Worm (Caenorhabditis elegans) whole organism, L2 larva: ENCODE results near the gene B0303.7.
A peak's percentile ranks its signal among the peaks of the same experiment; 100 is the strongest.

Source experiments
- C34F6.9 ChIP-seq: fragments of 150-350 bp; optimal IDR thresholded peaks from 2 replicates; lab custom pipeline; 2014; ENCODE audit warnings: missing biosample characterization, missing genetic modification characterization
- F13H6.1 ChIP-seq: sonication (generic microtip); optimal IDR thresholded peaks from 2 replicates; lab custom pipeline; 2016; ENCODE audit warnings: missing genetic modification characterization, missing compliant biosample characterization
- R02D3.7 ChIP-seq: fragments of 150-350 bp; optimal IDR thresholded peaks from 2 replicates; lab custom pipeline; 2014; ENCODE audit warnings: missing biosample characterization, missing genetic modification characterization
- Y55F3AM.14 ChIP-seq: fragments of 200-800 bp; sonication (Bioruptor generic); optimal IDR thresholded peaks from 2 replicates; lab custom pipeline; 2018; ENCODE audit warnings: mild to moderate bottlenecking, missing genetic modification characterization, missing compliant biosample characterization
- ZK546.5 ChIP-seq: sonication (generic microtip); optimal IDR thresholded peaks from 2 replicates; lab custom pipeline; 2017; ENCODE audit warnings: missing biosample characterization, missing genetic modification characterization
- alr-1 ChIP-seq: fragments of 150-350 bp; optimal IDR thresholded peaks from 2 replicates; lab custom pipeline; 2014; ENCODE audit warnings: missing biosample characterization, missing genetic modification characterization
- aly-2 ChIP-seq: fragments of 150-350 bp; optimal IDR thresholded peaks from 2 replicates; lab custom pipeline; 2014; ENCODE audit warnings: missing biosample characterization, missing genetic modification characterization
- ama-1 ChIP-seq: fragments of 150-350 bp; optimal IDR thresholded peaks from 2 replicates; lab custom pipeline; 2018; ENCODE audit warnings: inconsistent platforms
- blmp-1 ChIP-seq: sonication (generic microtip); optimal IDR thresholded peaks from 2 replicates; lab custom pipeline; 2017; ENCODE audit warnings: missing genetic modification characterization, mild to moderate bottlenecking, missing compliant biosample characterization, antibody characterized with exemption, moderate library complexity; ENCODE audit not compliant: insufficient read depth
- ceh-16 ChIP-seq: fragments of 150-350 bp; optimal IDR thresholded peaks from 2 replicates; lab custom pipeline; 2014; ENCODE audit warnings: missing biosample characterization, missing genetic modification characterization
- ceh-82 ChIP-seq: fragments of 150-350 bp; optimal IDR thresholded peaks from 2 replicates; lab custom pipeline; 2014; ENCODE audit warnings: missing biosample characterization, missing genetic modification characterization
- crh-2 ChIP-seq: sonication (generic microtip); optimal IDR thresholded peaks from 2 replicates; lab custom pipeline; 2017; ENCODE audit warnings: missing biosample characterization, missing genetic modification characterization
- dmd-4 ChIP-seq: sonication (generic microtip); optimal IDR thresholded peaks from 2 replicates; lab custom pipeline; 2017; ENCODE audit warnings: missing biosample characterization, missing genetic modification characterization
- egl-27 ChIP-seq: sonication (generic microtip); optimal IDR thresholded peaks from 3 replicates; lab custom pipeline; 2017; ENCODE audit warnings: missing biosample characterization, missing genetic modification reagents, missing genetic modification characterization
- elt-1 ChIP-seq: fragments of 150-350 bp; optimal IDR thresholded peaks from 2 replicates; lab custom pipeline; 2014; ENCODE audit warnings: missing biosample characterization, missing genetic modification characterization
- elt-3 ChIP-seq: sonication (generic microtip); optimal IDR thresholded peaks from 2 replicates; lab custom pipeline; 2017; ENCODE audit warnings: missing biosample characterization, missing genetic modification characterization
- fos-1 ChIP-seq: fragments of 150-350 bp; optimal IDR thresholded peaks from 2 replicates; lab custom pipeline; 2014; ENCODE audit warnings: missing biosample characterization, missing genetic modification characterization
- gmeb-1 ChIP-seq: fragments of 150-350 bp; optimal IDR thresholded peaks from 2 replicates; lab custom pipeline; 2014; ENCODE audit warnings: missing biosample characterization, missing genetic modification characterization
- lin-11 ChIP-seq: fragments of 150-350 bp; sonication (generic microtip); optimal IDR thresholded peaks from 2 replicates; lab custom pipeline; 2014; ENCODE audit warnings: missing biosample characterization, missing genetic modification characterization, inconsistent platforms, mixed read lengths
- lin-13 ChIP-seq: fragments of 150-350 bp; optimal IDR thresholded peaks from 2 replicates; lab custom pipeline; 2014; ENCODE audit warnings: missing biosample characterization, missing genetic modification reagents, missing genetic modification characterization
- lin-39 ChIP-seq: fragments of 150-350 bp; optimal IDR thresholded peaks from 2 replicates; lab custom pipeline; 2014; ENCODE audit warnings: missing biosample characterization, missing genetic modification reagents, missing genetic modification characterization
- lsy-2 ChIP-seq, 2 experiments: fragments of 150-350 bp in 1 of 2; sonication (generic microtip) in 1 of 2; optimal IDR thresholded peaks; 2 replicates each; lab custom pipeline; 2014 to 2017; ENCODE audit warnings: missing biosample characterization in 2 of 2, missing genetic modification characterization in 2 of 2
- mab-5 ChIP-seq: fragments of 150-350 bp; optimal IDR thresholded peaks from 2 replicates; lab custom pipeline; 2014; ENCODE audit warnings: missing biosample characterization, missing genetic modification characterization
- mbf-1 ChIP-seq: sonication (generic microtip); optimal IDR thresholded peaks from 2 replicates; lab custom pipeline; 2017; ENCODE audit warnings: missing biosample characterization, missing genetic modification characterization
- mdl-1 ChIP-seq, 2 experiments: fragments of 150-350 bp in 1 of 2; sonication (generic microtip) in 1 of 2; optimal IDR thresholded peaks; 2 replicates each; lab custom pipeline; 2017; ENCODE audit warnings: missing biosample characterization in 2 of 2, missing genetic modification characterization in 2 of 2
- nhr-10 ChIP-seq: sonication (generic microtip); optimal IDR thresholded peaks from 2 replicates; lab custom pipeline; 2017; ENCODE audit warnings: missing biosample characterization, missing genetic modification characterization
- nhr-11 ChIP-seq: fragments of 150-350 bp; optimal IDR thresholded peaks from 2 replicates; lab custom pipeline; 2014; ENCODE audit warnings: missing biosample characterization, missing genetic modification characterization
- nhr-12 ChIP-seq: fragments of 150-350 bp; optimal IDR thresholded peaks from 2 replicates; lab custom pipeline; 2014; ENCODE audit warnings: missing biosample characterization, missing genetic modification characterization
- nhr-129 ChIP-seq: fragments of 150-350 bp; optimal IDR thresholded peaks from 2 replicates; lab custom pipeline; 2014; ENCODE audit warnings: missing biosample characterization, missing genetic modification characterization
- nhr-21 ChIP-seq: fragments of 150-350 bp; optimal IDR thresholded peaks from 2 replicates; lab custom pipeline; 2014; ENCODE audit warnings: missing biosample characterization, missing genetic modification characterization
- nhr-23 ChIP-seq: fragments of 150-350 bp; optimal IDR thresholded peaks from 2 replicates; lab custom pipeline; 2014; ENCODE audit warnings: missing biosample characterization, missing genetic modification reagents, missing genetic modification characterization
- nhr-237 ChIP-seq: fragments of 150-350 bp; optimal IDR thresholded peaks from 2 replicates; lab custom pipeline; 2014; ENCODE audit warnings: missing biosample characterization, missing genetic modification characterization
- nhr-25 ChIP-seq: fragments of 150-350 bp; sonication (generic microtip); optimal IDR thresholded peaks from 3 replicates; lab custom pipeline; 2014; ENCODE audit warnings: missing biosample characterization, missing genetic modification characterization
- nhr-6 ChIP-seq: fragments of 150-350 bp; optimal IDR thresholded peaks from 2 replicates; lab custom pipeline; 2014; ENCODE audit warnings: missing biosample characterization, missing genetic modification characterization
- nhr-77 ChIP-seq: fragments of 150-350 bp; optimal IDR thresholded peaks from 2 replicates; lab custom pipeline; 2014; ENCODE audit warnings: missing biosample characterization, missing genetic modification characterization
- peb-1 ChIP-seq: fragments of 150-350 bp; optimal IDR thresholded peaks from 2 replicates; lab custom pipeline; 2014; ENCODE audit warnings: missing biosample characterization, missing genetic modification characterization
- sem-4 ChIP-seq: fragments of 150-350 bp; optimal IDR thresholded peaks from 2 replicates; lab custom pipeline; 2014; ENCODE audit warnings: missing biosample characterization, missing genetic modification reagents, missing genetic modification characterization
- skn-1 ChIP-seq: sonication (generic microtip); optimal IDR thresholded peaks from 2 replicates; lab custom pipeline; 2017; ENCODE audit warnings: missing biosample characterization, missing genetic modification characterization
- sma-3 ChIP-seq: sonication (generic microtip); optimal IDR thresholded peaks from 2 replicates; lab custom pipeline; 2016; ENCODE audit warnings: missing genetic modification reagents, missing genetic modification characterization, missing compliant biosample characterization
- sma-9 ChIP-seq, 2 experiments: fragments of 150-350 bp in 1 of 2; sonication (generic microtip) in 1 of 2; optimal IDR thresholded peaks; 2 replicates each; lab custom pipeline; 2014 to 2016; ENCODE audit warnings: missing genetic modification characterization in 2 of 2, mild to moderate bottlenecking in 1 of 2, missing biosample characterization in 1 of 2, missing compliant biosample characterization in 1 of 2, missing genetic modification reagents in 1 of 2, moderate library complexity in 1 of 2
- snpc-4 ChIP-seq: fragments of 150-350 bp; optimal IDR thresholded peaks from 2 replicates; lab custom pipeline; 2014; ENCODE audit warnings: missing biosample characterization, missing genetic modification characterization
- unc-39 ChIP-seq: fragments of 150-350 bp; optimal IDR thresholded peaks from 2 replicates; lab custom pipeline; 2014; ENCODE audit warnings: missing biosample characterization, missing genetic modification characterization
- unc-55 ChIP-seq: fragments of 150-350 bp; sonication (generic microtip); optimal IDR thresholded peaks from 3 replicates; lab custom pipeline; 2014; ENCODE audit warnings: missing biosample characterization, missing genetic modification reagents, missing genetic modification characterization
- unc-62 ChIP-seq: fragments of 150-350 bp; optimal IDR thresholded peaks from 2 replicates; lab custom pipeline; 2014; ENCODE audit warnings: missing biosample characterization, missing genetic modification reagents, missing genetic modification characterization
- zag-1 ChIP-seq: fragments of 150-350 bp; optimal IDR thresholded peaks from 2 replicates; lab custom pipeline; 2014; ENCODE audit warnings: missing biosample characterization, missing genetic modification characterization
- ztf-1 ChIP-seq: fragments of 200-800 bp; sonication (Bioruptor generic); conservative IDR thresholded peaks from 2 replicates; pipeline ENCODE4 v1.3.6; 2022; ENCODE audit warnings: missing genetic modification characterization, missing compliant biosample characterization
- ztf-11 ChIP-seq: sonication (generic microtip); optimal IDR thresholded peaks from 2 replicates; lab custom pipeline; 2017; ENCODE audit warnings: missing biosample characterization, missing genetic modification characterization
- ztf-4 ChIP-seq: fragments of 150-350 bp; optimal IDR thresholded peaks from 2 replicates; lab custom pipeline; 2014; ENCODE audit warnings: missing biosample characterization, missing genetic modification characterization

B0303.7 gene

ce11 chrIII:8738289-8738688, 44.9 kb downstream of the B0303.7 start:
- TF ChIP-seq snpc-4 (tag; lab: Kevin White, UChicago) (no peak), ceh-16 (tag; lab: Kevin White, UChicago) (no peak), ama-1 (lab: Kevin White, UChicago) (no peak), lsy-2 (tag; optimal IDR thresholded peaks at IDR 0.05; lab: Kevin White, UChicago) (no peak), R02D3.7 (tag; lab: Kevin White, UChicago) (no peak), dmd-4 (tag; lab: Kevin White, UChicago) (no peak), fos-1 (tag; lab: Kevin White, UChicago) (no peak), sem-4 (tag; lab: Kevin White, UChicago) (no peak), blmp-1 (tag; lab: Kevin White, UChicago) (no peak), ztf-4 (tag; lab: Kevin White, UChicago) (no peak), Y55F3AM.14 (GFP tag; lab: Kevin White, UChicago) (no peak), unc-62 (GFP tag; lab: Kevin White, UChicago) (no peak), peb-1 (tag; lab: Kevin White, UChicago) (no peak), sma-3 (no peak), nhr-237 (tag; lab: Kevin White, UChicago) (no peak)

DNA sequence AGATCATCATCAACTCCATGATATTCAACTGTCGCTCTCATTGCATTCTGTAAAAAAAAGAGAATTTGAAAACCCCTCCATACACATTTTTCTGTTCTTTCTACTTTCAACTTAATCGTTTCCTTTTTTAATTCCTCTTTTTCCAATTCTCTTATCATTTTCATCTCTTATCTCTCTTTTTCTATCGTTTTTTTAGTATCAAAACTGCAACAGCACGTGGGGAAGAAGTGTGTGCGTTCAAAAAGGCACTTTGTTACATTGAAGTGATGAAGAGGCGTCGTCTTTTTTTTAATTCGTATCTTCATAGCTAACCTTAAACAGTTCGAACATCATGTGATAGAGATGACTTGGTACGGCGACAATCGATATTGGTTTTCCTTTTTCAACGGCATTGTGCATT, 45.7 kb downstream of the B0303.7 start:
- TF ChIP-seq mab-5 (tag; lab: Kevin White, UChicago) (no peak), nhr-25 (peak; percentile 88), sem-4 (tag; lab: Kevin White, UChicago) (peak; percentile 23), C34F6.9 (tag; lab: Kevin White, UChicago) (no peak), unc-39 (no peak), snpc-4 (tag; lab: Kevin White, UChicago) (no peak), ama-1 (lab: Kevin White, UChicago) (no peak), nhr-21 (peak; percentile 75), nhr-11 (tag; lab: Kevin White, UChicago) (no peak), nhr-77 (tag; lab: Kevin White, UChicago) (no peak), lin-13 (GFP tag; lab: Kevin White, UChicago) (no peak), sma-3 (peak; percentile 79), lin-11 (tag; lab: Kevin White, UChicago) (no peak), unc-55 (GFP tag; lab: Kevin White, UChicago) (no peak), nhr-237 (tag; lab: Kevin White, UChicago) (no peak), peb-1 (tag; lab: Kevin White, UChicago) (no peak), elt-3 (tag; lab: Kevin White, UChicago) (no peak), ZK546.5 (tag; lab: Kevin White, UChicago) (no peak), gmeb-1 (peak; percentile 73), lin-39 (tag; lab: Kevin White, UChicago) (no peak), zag-1 (tag; lab: Kevin White, UChicago) (no peak), mbf-1 (tag; lab: Kevin White, UChicago) (no peak), nhr-10 (no peak), skn-1 (tag; lab: Kevin White, UChicago) (no peak), egl-27 (tag; lab: Kevin White, UChicago) (no peak), sma-9 (GFP tag; optimal IDR thresholded peaks at IDR 0.05; lab: Kevin White, UChicago) (peak; percentile 95), sma-9 (tag; optimal IDR thresholded peaks at IDR 0.05; lab: Kevin White, UChicago) (no peak), ztf-1 (GFP tag; lab: Robert Waterston, UW) (no peak), F13H6.1 (tag; lab: Kevin White, UChicago) (peak; percentile 54), blmp-1 (tag; lab: Kevin White, UChicago) (peak; percentile 47), crh-2 (tag; lab: Kevin White, UChicago) (peak; percentile 84), dmd-4 (tag; lab: Kevin White, UChicago) (no peak), nhr-23 (no peak), unc-62 (GFP tag; lab: Kevin White, UChicago) (no peak), nhr-12 (tag; lab: Kevin White, UChicago) (no peak), ztf-11 (no peak), mdl-1 (tag; optimal IDR thresholded peaks at IDR 0.05; lab: Kevin White, UChicago) (peak; percentile 46 to 78), ceh-16 (tag; lab: Kevin White, UChicago) (no peak), nhr-6 (tag; lab: Kevin White, UChicago) (no peak), fos-1 (tag; lab: Kevin White, UChicago) (peak; percentile 95), alr-1 (tag; lab: Kevin White, UChicago) (no peak), lsy-2 (tag; optimal IDR thresholded peaks at IDR 0.05; lab: Kevin White, UChicago) (peak in 1 of 2 experiments; percentile 32), aly-2 (tag; lab: Kevin White, UChicago) (no peak), R02D3.7 (tag; lab: Kevin White, UChicago) (no peak), nhr-129 (tag; lab: Kevin White, UChicago) (peak; percentile 37), Y55F3AM.14 (GFP tag; lab: Kevin White, UChicago) (no peak), ztf-4 (tag; lab: Kevin White, UChicago) (no peak), ceh-82 (tag; lab: Kevin White, UChicago) (no peak), elt-1 (tag; lab: Kevin White, UChicago) (no peak)
